Fruit fly (Drosophila melanogaster) whole organism, embryonic: Measurements from ENCODE around the gene mthl6.

Source experiments
- Ada2b ChIP-seq: fragments of 200-800 bp; sonication (Bioruptor generic); IDR thresholded peaks from 2 replicates; pipeline ENCODE4 v1.3.6; 2022; ENCODE audit warnings: missing biosample characterization, missing genetic modification characterization
- Bdp1 ChIP-seq: fragments of 200-800 bp; sonication (Bioruptor generic); optimal IDR thresholded peaks from 3 replicates; lab custom pipeline; 2016; ENCODE audit warnings: missing biosample characterization, missing genetic modification characterization
- CG11456 ChIP-seq: fragments of 200-800 bp; sonication (Bioruptor generic); IDR thresholded peaks from 3 replicates; pipeline ENCODE4 v1.3.6; 2022; ENCODE audit warnings: missing biosample characterization, missing genetic modification characterization
- CG11560 ChIP-seq: fragments of 200-800 bp; sonication (Bioruptor generic); IDR thresholded peaks from 3 replicates; pipeline ENCODE4 v1.3.6; 2022; ENCODE audit warnings: missing biosample characterization, missing genetic modification characterization
- CG12299 ChIP-seq: fragments of 200-800 bp; sonication (Bioruptor generic); optimal IDR thresholded peaks from 2 replicates; lab custom pipeline; 2018; ENCODE audit warnings: missing biosample characterization, mild to moderate bottlenecking, missing genetic modification characterization
- CG1233 ChIP-seq: fragments of 200-800 bp; sonication (Bioruptor generic); optimal IDR thresholded peaks from 4 replicates; lab custom pipeline; 2018; ENCODE audit warnings: missing biosample characterization, mild to moderate bottlenecking, missing genetic modification characterization
- CG14860 ChIP-seq: fragments of 200-800 bp; sonication (Bioruptor generic); IDR thresholded peaks from 3 replicates; pipeline ENCODE4 v1.3.6; 2022; ENCODE audit warnings: missing biosample characterization, missing genetic modification characterization; ENCODE audit not compliant: partially characterized antibody
- CG1529 ChIP-seq: fragments of 200-800 bp; sonication (Bioruptor generic); optimal IDR thresholded peaks from 3 replicates; lab custom pipeline; 2018; ENCODE audit warnings: missing biosample characterization, missing genetic modification characterization
- CG15601 ChIP-seq: fragments of 200-800 bp; sonication (Bioruptor generic); optimal IDR thresholded peaks from 3 replicates; lab custom pipeline; 2019; ENCODE audit warnings: missing biosample characterization, mild to moderate bottlenecking, missing genetic modification characterization, moderate library complexity
- CG17359 ChIP-seq: fragments of 200-800 bp; sonication (Bioruptor generic); optimal IDR thresholded peaks from 3 replicates; lab custom pipeline; 2018; ENCODE audit warnings: missing biosample characterization, mild to moderate bottlenecking, missing genetic modification characterization, moderate library complexity
- CG17912 ChIP-seq: fragments of 200-800 bp; sonication (Bioruptor generic); optimal IDR thresholded peaks from 2 replicates; lab custom pipeline; 2018; ENCODE audit warnings: missing biosample characterization, mild to moderate bottlenecking, missing genetic modification characterization
- CG1832 ChIP-seq: fragments of 200-800 bp; sonication (Bioruptor generic); optimal IDR thresholded peaks from 2 replicates; lab custom pipeline; 2017; ENCODE audit warnings: missing biosample characterization, mild to moderate bottlenecking, missing genetic modification characterization, inconsistent platforms
- CG2116 ChIP-seq: fragments of 200-800 bp; sonication (Bioruptor generic); optimal IDR thresholded peaks from 3 replicates; lab custom pipeline; 2018; ENCODE audit warnings: missing biosample characterization, mild to moderate bottlenecking, missing genetic modification characterization
- CG31224 ChIP-seq: fragments of 200-800 bp; sonication (Bioruptor generic); IDR thresholded peaks from 2 replicates; pipeline ENCODE4 v1.3.6; 2022; ENCODE audit warnings: missing biosample characterization, missing genetic modification characterization
- CG33557 ChIP-seq: fragments of 200-800 bp; sonication (Bioruptor generic); optimal IDR thresholded peaks from 2 replicates; lab custom pipeline; 2019; ENCODE audit warnings: missing biosample characterization, mild to moderate bottlenecking, missing genetic modification characterization, moderate library complexity
- CG34224 ChIP-seq: fragments of 200-800 bp; sonication (Bioruptor generic); IDR thresholded peaks from 3 replicates; pipeline ENCODE4 v1.3.6; 2022; ENCODE audit warnings: missing biosample characterization, missing genetic modification characterization; ENCODE audit not compliant: partially characterized antibody
- CG34422 ChIP-seq: fragments of 200-800 bp; sonication (Bioruptor generic); IDR thresholded peaks from 3 replicates; pipeline ENCODE4 v1.3.6; 2022; ENCODE audit warnings: missing biosample characterization, missing genetic modification characterization
- CG4617 ChIP-seq: fragments of 200-800 bp; sonication (Bioruptor generic); optimal IDR thresholded peaks from 3 replicates; lab custom pipeline; 2016; ENCODE audit warnings: missing biosample characterization, missing genetic modification characterization, borderline replicate concordance
- CG4707 ChIP-seq: fragments of 200-800 bp; sonication (Bioruptor generic); optimal IDR thresholded peaks from 2 replicates; lab custom pipeline; 2018; ENCODE audit warnings: missing biosample characterization, mild to moderate bottlenecking, missing genetic modification characterization, moderate library complexity
- CG5245 ChIP-seq: fragments of 200-800 bp; sonication (Bioruptor generic); optimal IDR thresholded peaks from 3 replicates; lab custom pipeline; 2016; ENCODE audit warnings: missing biosample characterization, missing genetic modification characterization
- CG6854 ChIP-seq: fragments of 200-800 bp; sonication (Bioruptor generic); optimal IDR thresholded peaks from 3 replicates; lab custom pipeline; 2017; ENCODE audit warnings: missing biosample characterization, mild to moderate bottlenecking, missing genetic modification characterization
- CG8290 ChIP-seq, 3 experiments: fragments of 200-800 bp; sonication (Bioruptor generic); optimal IDR thresholded peaks; 2 replicates each; lab custom pipeline; 2016 to 2019; ENCODE audit warnings: missing biosample characterization in 3 of 3, missing genetic modification characterization in 3 of 3, mild to moderate bottlenecking in 2 of 3, moderate library complexity in 1 of 3
- Dad ChIP-seq: fragments of 200-800 bp; sonication (Bioruptor generic); optimal IDR thresholded peaks from 3 replicates; lab custom pipeline; 2016; ENCODE audit warnings: missing biosample characterization, missing genetic modification characterization
- ERR ChIP-seq: fragments of 200-800 bp; sonication (Bioruptor generic); optimal IDR thresholded peaks from 2 replicates; lab custom pipeline; 2016; ENCODE audit warnings: missing biosample characterization, missing genetic modification characterization
- H2.0 ChIP-seq: fragments of 200-800 bp; sonication (Bioruptor generic); IDR thresholded peaks from 2 replicates; pipeline ENCODE4 v1.3.6; 2022; ENCODE audit warnings: missing biosample characterization, missing genetic modification characterization
- Kr ChIP-seq: fragments of 200-800 bp; sonication (Bioruptor generic); optimal IDR thresholded peaks from 2 replicates; lab custom pipeline; 2017; ENCODE audit warnings: missing biosample characterization, mild to moderate bottlenecking, missing genetic modification characterization
- Lim3 ChIP-seq: fragments of 200-800 bp; sonication (Bioruptor generic); IDR thresholded peaks from 2 replicates; pipeline ENCODE4 v1.3.6; 2022; ENCODE audit warnings: missing biosample characterization, missing genetic modification characterization
- MESR4 ChIP-seq: fragments of 200-800 bp; sonication (Bioruptor generic); optimal IDR thresholded peaks from 2 replicates; lab custom pipeline; 2018; ENCODE audit warnings: missing biosample characterization, mild to moderate bottlenecking, missing genetic modification characterization, moderate library complexity
- Med ChIP-seq: fragments of 200-800 bp; sonication (Bioruptor generic); peaks from one replicate; lab custom pipeline; 2016; ENCODE audit warnings: missing biosample characterization, missing genetic modification characterization, mild to moderate bottlenecking, inconsistent platforms, moderate library complexity
- Neu2 ChIP-seq: fragments of 200-800 bp; sonication (Bioruptor generic); optimal IDR thresholded peaks from 3 replicates; lab custom pipeline; 2016; ENCODE audit warnings: missing biosample characterization, missing genetic modification characterization, borderline replicate concordance
- Nf-YB ChIP-seq: fragments of 200-800 bp; sonication (Bioruptor generic); optimal IDR thresholded peaks from 3 replicates; lab custom pipeline; 2019; ENCODE audit warnings: missing biosample characterization, mild to moderate bottlenecking, missing genetic modification characterization, moderate library complexity
- Sry-δ ChIP-seq: fragments of 200-800 bp; sonication (Bioruptor generic); optimal IDR thresholded peaks from 2 replicates; lab custom pipeline; 2016; ENCODE audit warnings: missing biosample characterization, missing genetic modification characterization
- TFAM ChIP-seq: fragments of 200-800 bp; sonication (Bioruptor generic); optimal IDR thresholded peaks from 2 replicates; lab custom pipeline; 2017; ENCODE audit warnings: missing biosample characterization, missing genetic modification characterization, inconsistent platforms
- Tbp ChIP-seq: fragments of >200 bp; optimal IDR thresholded peaks from 2 replicates; lab custom pipeline; 2018; ENCODE audit warnings: missing biosample characterization, missing genetic modification characterization
- ab ChIP-seq: fragments of 200-800 bp; sonication (Bioruptor generic); optimal IDR thresholded peaks from 2 replicates; lab custom pipeline; 2016; ENCODE audit warnings: missing biosample characterization, missing genetic modification characterization
- ap ChIP-seq: fragments of 200-800 bp; sonication (Bioruptor generic); IDR thresholded peaks from 2 replicates; pipeline ENCODE4 v1.3.6; 2022; ENCODE audit warnings: missing biosample characterization, missing genetic modification characterization
- cwo ChIP-seq: fragments of 200-800 bp; sonication (Bioruptor generic); optimal IDR thresholded peaks from 3 replicates; lab custom pipeline; 2017; ENCODE audit warnings: missing biosample characterization, missing genetic modification characterization, mild to moderate bottlenecking, moderate library complexity, missing genetic modification reagents
- dmrt99B ChIP-seq: fragments of 200-800 bp; sonication (Bioruptor generic); optimal IDR thresholded peaks from 2 replicates; lab custom pipeline; 2018; ENCODE audit warnings: missing biosample characterization, mild to moderate bottlenecking, missing genetic modification characterization, moderate library complexity
- fd3F ChIP-seq: fragments of 200-800 bp; sonication (Bioruptor generic); optimal IDR thresholded peaks from 2 replicates; lab custom pipeline; 2018; ENCODE audit warnings: missing biosample characterization, mild to moderate bottlenecking, missing genetic modification characterization, moderate library complexity
- gt ChIP-seq: fragments of 200-800 bp; sonication (Bioruptor generic); IDR thresholded peaks from 2 replicates; pipeline ENCODE4 v1.3.6; 2022; ENCODE audit warnings: missing biosample characterization, missing genetic modification characterization
- kah ChIP-seq: fragments of 200-800 bp; sonication (Bioruptor generic); optimal IDR thresholded peaks from 2 replicates; lab custom pipeline; 2018; ENCODE audit warnings: missing biosample characterization, mild to moderate bottlenecking, missing genetic modification characterization
- onecut ChIP-seq: fragments of 200-800 bp; sonication (Bioruptor generic); IDR thresholded peaks from 2 replicates; pipeline ENCODE4 v1.3.6; 2022; ENCODE audit warnings: missing biosample characterization, missing genetic modification characterization
- otp ChIP-seq: fragments of 200-800 bp; sonication (Bioruptor generic); IDR thresholded peaks from 3 replicates; pipeline ENCODE4, ENCODE4 v1.3.6; 2022; ENCODE audit warnings: missing biosample characterization, missing genetic modification characterization
- pita ChIP-seq: fragments of 200-800 bp; sonication (Bioruptor generic); optimal IDR thresholded peaks from 2 replicates; lab custom pipeline; 2017; ENCODE audit warnings: missing biosample characterization, mild to moderate bottlenecking, missing genetic modification characterization
- seq ChIP-seq: fragments of 200-800 bp; sonication (Bioruptor generic); IDR thresholded peaks from 2 replicates; pipeline ENCODE4 v1.3.6; 2022; ENCODE audit warnings: missing biosample characterization, missing genetic modification characterization
- sna ChIP-seq: fragments of 200-800 bp; sonication (Bioruptor generic); IDR thresholded peaks from 2 replicates; pipeline ENCODE4 v1.3.6; 2022; ENCODE audit warnings: missing biosample characterization, missing genetic modification characterization; ENCODE audit not compliant: partially characterized antibody
- ssp ChIP-seq: fragments of 200-800 bp; sonication (Bioruptor generic); IDR thresholded peaks from 2 replicates; pipeline ENCODE4 v1.3.6; 2022; ENCODE audit warnings: missing biosample characterization, missing genetic modification characterization
- vnd ChIP-seq: fragments of 200-800 bp; sonication (Bioruptor generic); IDR thresholded peaks from 3 replicates; pipeline ENCODE4 v1.3.6; 2022; ENCODE audit warnings: missing biosample characterization, missing genetic modification characterization; ENCODE audit not compliant: partially characterized antibody

mthl6 gene

DNA sequence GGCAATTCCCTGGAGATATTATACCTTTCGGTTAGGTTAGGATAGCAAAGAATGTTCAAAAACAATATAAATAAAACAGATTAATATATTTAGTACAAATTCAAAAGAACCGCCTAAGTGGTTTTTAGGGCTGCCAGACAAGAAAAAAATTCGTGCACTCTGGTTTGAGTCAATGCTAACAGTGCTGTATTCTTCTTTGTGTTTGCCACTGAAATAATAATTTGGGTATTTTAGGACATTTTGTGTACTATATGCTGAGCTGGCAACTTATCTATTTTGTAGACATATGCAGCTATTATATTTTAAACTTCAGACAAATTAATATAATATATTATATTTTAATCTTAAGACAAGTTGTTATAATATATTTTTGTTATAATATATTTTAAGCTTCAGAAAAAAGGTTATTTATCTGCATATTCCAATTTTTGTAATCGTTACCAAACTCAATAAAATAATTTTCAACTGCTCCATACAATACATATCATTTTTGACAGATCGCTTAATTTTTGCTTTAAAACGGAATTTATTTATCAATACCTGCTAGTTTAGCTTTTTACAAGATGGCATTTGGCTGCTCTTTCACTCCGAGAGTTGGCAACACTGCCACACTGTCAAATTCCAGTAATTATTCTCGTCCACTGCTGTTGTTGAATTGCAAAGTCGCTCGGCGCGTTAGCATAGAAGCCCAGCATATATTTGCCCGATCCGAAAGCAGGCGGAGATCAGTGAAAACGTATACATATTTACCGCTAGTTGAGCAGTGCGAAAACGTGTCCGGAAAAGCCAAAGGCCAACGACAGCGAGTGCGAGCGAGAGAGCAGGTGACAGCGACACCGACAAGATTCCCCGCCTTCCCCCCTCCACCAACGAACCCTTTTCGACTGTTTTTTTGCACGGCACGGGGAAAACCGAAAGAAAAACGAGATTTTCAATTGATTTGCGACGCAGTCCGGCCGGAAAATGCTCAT lies 24.9 kb downstream of the mthl6 start, which contains the start of gene CG7546 (continued):
- TF ChIP-seq CG2116 (GFP tag; lab: Kevin White, UChicago), result peak; percentile 96
- no peak for TF ChIP-seq ab
- peak; percentile 97 for TF ChIP-seq MESR4 (GFP tag; lab: Kevin White, UChicago)
- peak; percentile 19 for TF ChIP-seq CG33557 (GFP tag; lab: Kevin White, UChicago)
- no peak for TF ChIP-seq Bdp1 (GFP tag; lab: Kevin White, UChicago)
- no peak for TF ChIP-seq kah (GFP tag; lab: Kevin White, UChicago)
- no peak for TF ChIP-seq cwo
- TF ChIP-seq CG11560 (tag; lab: Robert Waterston, UW), result no peak
- TF ChIP-seq ap (GFP tag; lab: Robert Waterston, UW), result 0 out of 2 replicates have a peak, but pooled peaks have one; percentile 13
- TF ChIP-seq CG6854 (GFP tag; lab: Kevin White, UChicago), result no peak
- TF ChIP-seq seq (GFP tag; lab: Robert Waterston, UW), result no peak
- 0 out of 2 replicates have a peak, but pooled peaks have one; percentile 15 for TF ChIP-seq H2.0
- no peak for TF ChIP-seq Lim3 (GFP tag; lab: Robert Waterston, UW)
- TF ChIP-seq CG34422, result peak; percentile 75; the same call in 2 of the 3 replicates
- peak; percentile 91 for TF ChIP-seq CG4617 (GFP tag; lab: Kevin White, UChicago)
- no peak for TF ChIP-seq vnd (GFP tag; lab: Robert Waterston, UW)
- TF ChIP-seq sna (GFP tag; lab: Robert Waterston, UW), result no peak
- peak; percentile 42 for TF ChIP-seq CG8290 (GFP tag; optimal IDR thresholded peaks at IDR 0.05; lab: Kevin White, UChicago)
- no peak for TF ChIP-seq CG8290 (tag; optimal IDR thresholded peaks at IDR 0.05; lab: Kevin White, UChicago)
- peak; percentile 84 for TF ChIP-seq CG1832 (GFP tag; lab: Kevin White, UChicago)
- TF ChIP-seq Nf-YB (GFP tag; lab: Kevin White, UChicago), result no peak
- TF ChIP-seq otp (GFP tag; lab: Robert Waterston, UW), result no peak
- no peak for TF ChIP-seq TFAM (GFP tag; lab: Kevin White, UChicago)
- no peak for TF ChIP-seq dmrt99B (tag; lab: Kevin White, UChicago)
- no peak for TF ChIP-seq Neu2
- peak; percentile 68 for TF ChIP-seq pita
- no peak for TF ChIP-seq CG1529
- no peak for TF ChIP-seq CG1233
- no peak for TF ChIP-seq CG34224 (GFP tag; lab: Robert Waterston, UW)
- TF ChIP-seq CG15601 (tag; lab: Kevin White, UChicago), result peak; percentile 12
- no peak for TF ChIP-seq CG17359 (tag; lab: Kevin White, UChicago)
- TF ChIP-seq fd3F (GFP tag; lab: Kevin White, UChicago), result no peak
- TF ChIP-seq CG4707 (GFP tag; lab: Kevin White, UChicago), result no peak
- no peak for TF ChIP-seq CG31224
- TF ChIP-seq ssp (GFP tag; lab: Robert Waterston, UW), result no peak
- peak; percentile 75 for TF ChIP-seq Med (GFP tag; lab: Kevin White, UChicago)
- TF ChIP-seq Sry-δ, result no peak
- TF ChIP-seq Tbp (GFP tag; lab: Kevin White, UChicago), result no peak
- TF ChIP-seq Ada2b (GFP tag; lab: Robert Waterston, UW), result no peak
- no peak; the same call in 2 of the 3 replicates for TF ChIP-seq CG11456 (GFP tag; lab: Robert Waterston, UW)
- no peak for TF ChIP-seq CG14860
- TF ChIP-seq CG17912 (GFP tag; lab: Kevin White, UChicago), result no peak
- no peak for TF ChIP-seq CG12299 (tag; lab: Kevin White, UChicago)
- peak; percentile 54 for TF ChIP-seq Kr (GFP tag; lab: Kevin White, UChicago)
- TF ChIP-seq gt (GFP tag; lab: Robert Waterston, UW), result no peak
- TF ChIP-seq ERR (GFP tag; lab: Kevin White, UChicago), result no peak
- no peak for TF ChIP-seq onecut (GFP tag; lab: Robert Waterston, UW)
- no peak for TF ChIP-seq CG5245 (GFP tag; lab: Kevin White, UChicago)
- TF ChIP-seq Dad (GFP tag; lab: Kevin White, UChicago), result no peak
